Worm (Caenorhabditis elegans): ENCODE measurements around the gene dpyd-1.

Gene dpyd-1

DNA sequence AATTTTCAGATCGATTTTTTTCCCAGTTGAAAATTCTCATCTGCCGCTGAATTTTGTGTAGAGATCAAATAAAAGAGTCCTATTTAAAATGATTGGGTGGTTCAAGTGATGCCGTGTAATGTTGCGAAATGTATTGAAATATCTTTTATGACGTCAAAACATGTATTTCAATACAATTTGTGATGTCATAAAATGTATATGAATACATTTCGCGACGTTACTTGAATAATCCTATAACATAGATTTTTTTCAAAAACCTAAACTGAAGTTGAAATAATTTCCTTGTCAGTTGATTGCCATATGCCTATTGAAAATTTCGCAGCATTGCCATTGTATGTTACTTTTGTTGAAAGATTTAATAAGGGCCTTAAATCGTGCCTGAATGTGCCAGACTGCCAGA, 21.9 kb downstream of the dpyd-1 start, which contains the start of gene F55D1.1:
TSS of gene F55D1.1 (plus strand) at position 301 of the 400 bp plus-strand sequence.
- TF ChIP-seq nhr-28 (tag; optimal IDR thresholded peaks at IDR 0.05), result no peak

DNA sequence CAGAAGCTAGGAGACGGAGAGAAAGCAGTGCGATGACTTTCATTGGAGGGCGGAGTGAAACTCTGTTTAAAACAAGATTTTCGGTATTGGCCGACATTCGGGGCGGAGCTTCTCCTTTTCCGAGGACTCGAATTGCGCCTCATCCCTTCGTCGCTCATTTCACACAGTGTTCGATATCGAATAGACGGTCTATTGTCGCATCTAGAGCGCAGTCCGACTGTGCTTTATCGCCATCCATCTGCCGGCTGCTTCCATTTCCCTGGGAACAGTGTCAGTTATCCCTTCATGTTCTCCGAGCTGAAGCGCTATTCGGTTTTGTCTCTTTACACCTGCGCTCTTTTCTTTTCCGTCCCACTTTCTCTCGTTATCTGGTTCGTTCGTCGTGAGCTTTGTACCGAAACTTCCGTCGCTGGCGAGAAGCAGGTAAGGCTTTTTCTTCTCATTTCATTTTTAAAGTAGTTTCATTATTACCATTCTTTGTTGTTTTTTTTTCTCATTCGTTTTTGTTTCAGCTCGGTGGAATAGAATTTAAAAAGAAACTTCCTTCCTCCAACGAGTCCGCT, 25.2 kb downstream of the dpyd-1 start, which contains the start of the genes bus-8A and bus-8B:
TSS of gene bus-8A (plus strand) at position 96 of the 563 bp plus-strand sequence.
TSS of gene bus-8B (plus strand) at position 513 of the 563 bp plus-strand sequence.
- TF ChIP-seq mls-2 (tag; optimal IDR thresholded peaks at IDR 0.05) (no peak), unc-39 (tag; optimal IDR thresholded peaks at IDR 0.05) (no peak), snpc-4 (tag; optimal IDR thresholded peaks at IDR 0.05) (no peak), nhr-76 (tag; optimal IDR thresholded peaks at IDR 0.05) (no peak), elt-3 (tag; optimal IDR thresholded peaks at IDR 0.05) (no peak), cnd-1 (tag; optimal IDR thresholded peaks at IDR 0.05) (no peak), elt-1 (tag; optimal IDR thresholded peaks at IDR 0.05; ENCODE audit: borderline replicate concordance, insufficient read depth) (no peak), hlh-1 (tag; optimal IDR thresholded peaks at IDR 0.05) (no peak), nhr-2 (tag; optimal IDR thresholded peaks at IDR 0.05) (no peak), tbx-8 (GFP tag; optimal IDR thresholded peaks at IDR 0.05) (no peak)

DNA sequence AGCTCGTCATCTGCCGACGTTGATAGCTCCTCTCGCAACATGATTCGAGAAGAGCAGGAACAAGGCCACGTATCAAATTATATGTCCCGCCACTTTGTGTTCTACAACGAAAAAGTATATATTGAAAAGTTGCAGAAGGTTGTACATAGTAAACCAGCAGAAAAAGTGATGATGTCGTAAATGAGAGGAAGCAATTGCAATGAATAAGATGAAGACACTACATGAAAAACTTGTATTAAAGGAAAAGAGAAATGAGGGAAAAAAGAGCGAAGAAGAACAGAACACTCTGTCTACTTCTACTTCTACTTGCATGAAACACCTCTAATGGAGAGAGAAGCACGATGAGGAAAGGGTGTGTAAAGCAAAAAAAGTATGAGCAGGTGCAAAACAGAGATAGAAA, 37.5 kb downstream of the dpyd-1 start, which contains the start of gene T23F2.2:
TSS of gene T23F2.2 (minus strand) at position 101 of the 400 bp plus-strand sequence.
- TF ChIP-seq unc-120 (tag; optimal IDR thresholded peaks at IDR 0.05; ENCODE audit: poor library complexity, severe bottlenecking), result no peak
- no peak for TF ChIP-seq ces-1 (GFP tag; optimal IDR thresholded peaks at IDR 0.05)
- TF ChIP-seq sptf-1 (tag; optimal IDR thresholded peaks at IDR 0.05), result no peak

DNA sequence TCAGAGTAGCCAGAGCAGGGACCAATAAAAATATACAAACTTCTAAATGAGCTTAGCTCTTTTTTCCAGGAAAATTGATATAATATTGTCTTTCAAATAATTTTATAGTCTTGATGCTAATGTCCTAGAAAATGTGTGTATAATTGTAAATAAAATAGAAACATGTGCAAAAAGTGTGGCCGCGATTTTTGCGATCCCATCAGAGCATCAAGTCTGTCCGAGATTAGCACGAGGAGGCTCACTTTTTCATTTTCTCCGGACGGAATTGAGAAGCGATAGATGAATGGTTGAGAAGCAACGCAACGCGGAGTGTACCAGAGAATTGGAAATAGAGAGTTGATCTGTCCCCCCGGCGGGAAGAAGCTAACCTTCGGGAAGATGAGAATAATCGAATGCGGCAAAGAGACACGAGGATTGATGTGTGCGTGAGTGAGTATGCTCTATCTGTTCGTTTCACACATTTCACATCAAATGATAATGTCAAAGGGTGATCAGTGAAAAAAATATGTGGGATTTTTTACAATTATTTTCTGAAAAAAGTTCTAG, 38.8 kb downstream of the dpyd-1 start:
- TF ChIP-seq elt-3 (tag; optimal IDR thresholded peaks at IDR 0.05), result no peak
- peak; percentile 64 for TF ChIP-seq unc-62 (GFP tag; optimal IDR thresholded peaks at IDR 0.05)
- TF ChIP-seq unc-120 (tag; optimal IDR thresholded peaks at IDR 0.05; ENCODE audit: poor library complexity, severe bottlenecking), result peak; percentile 57

DNA sequence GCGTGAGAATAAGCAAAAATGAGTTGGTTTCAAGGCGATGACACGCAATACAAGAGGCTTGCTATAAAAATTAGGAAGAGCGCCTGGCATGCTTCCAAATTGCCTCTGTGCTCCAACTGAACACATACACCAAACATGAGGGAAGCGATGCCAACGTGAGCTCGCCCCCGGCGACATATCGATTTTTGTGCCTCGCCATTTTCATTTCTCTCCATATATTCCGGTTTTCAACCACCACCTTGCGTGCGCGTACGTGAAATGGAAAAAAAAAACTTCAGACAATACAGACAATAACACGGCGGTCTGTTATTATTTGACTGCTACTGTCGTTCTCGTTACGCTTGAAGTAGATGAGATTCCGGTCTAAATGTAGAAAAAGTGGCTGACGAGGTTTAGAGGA, 40.3 kb downstream of the dpyd-1 start:
- TF ChIP-seq ztf-11 (tag; optimal IDR thresholded peaks at IDR 0.05), result no peak
- no peak for TF ChIP-seq nhr-12 (tag; optimal IDR thresholded peaks at IDR 0.05)
- no peak for TF ChIP-seq mab-5 (tag; optimal IDR thresholded peaks at IDR 0.05)
- TF ChIP-seq ham-2 (GFP tag; optimal IDR thresholded peaks at IDR 0.05), result no peak
- no peak for TF ChIP-seq elt-1 (tag; optimal IDR thresholded peaks at IDR 0.05; ENCODE audit: borderline replicate concordance, insufficient read depth)
- no peak for TF ChIP-seq hlh-1 (tag; optimal IDR thresholded peaks at IDR 0.05)
- no peak for TF ChIP-seq lsy-2 (tag; optimal IDR thresholded peaks at IDR 0.05)
- TF ChIP-seq lin-32 (GFP tag; optimal IDR thresholded peaks at IDR 0.05), result no peak
- TF ChIP-seq unc-62 (GFP tag; optimal IDR thresholded peaks at IDR 0.05), result no peak
- TF ChIP-seq tbx-8 (GFP tag; optimal IDR thresholded peaks at IDR 0.05), result no peak
- no peak for TF ChIP-seq snpc-4 (tag; optimal IDR thresholded peaks at IDR 0.05)
- TF ChIP-seq elt-3 (tag; optimal IDR thresholded peaks at IDR 0.05), result no peak
- no peak for TF ChIP-seq ceh-39 (tag; optimal IDR thresholded peaks at IDR 0.05)
- TF ChIP-seq nhr-237 (tag; optimal IDR thresholded peaks at IDR 0.05), result no peak
- TF ChIP-seq nhr-2 (tag; optimal IDR thresholded peaks at IDR 0.05), result no peak
- no peak for TF ChIP-seq cnd-1 (tag; optimal IDR thresholded peaks at IDR 0.05)
- no peak for TF ChIP-seq ceh-43 (GFP tag; optimal IDR thresholded peaks at IDR 0.05)
- TF ChIP-seq ces-1 (GFP tag; optimal IDR thresholded peaks at IDR 0.05), result no peak
- no peak for TF ChIP-seq pha-4 (tag; optimal IDR thresholded peaks at IDR 0.05)
- TF ChIP-seq flh-1 (GFP tag; optimal IDR thresholded peaks at IDR 0.05), result no peak

DNA sequence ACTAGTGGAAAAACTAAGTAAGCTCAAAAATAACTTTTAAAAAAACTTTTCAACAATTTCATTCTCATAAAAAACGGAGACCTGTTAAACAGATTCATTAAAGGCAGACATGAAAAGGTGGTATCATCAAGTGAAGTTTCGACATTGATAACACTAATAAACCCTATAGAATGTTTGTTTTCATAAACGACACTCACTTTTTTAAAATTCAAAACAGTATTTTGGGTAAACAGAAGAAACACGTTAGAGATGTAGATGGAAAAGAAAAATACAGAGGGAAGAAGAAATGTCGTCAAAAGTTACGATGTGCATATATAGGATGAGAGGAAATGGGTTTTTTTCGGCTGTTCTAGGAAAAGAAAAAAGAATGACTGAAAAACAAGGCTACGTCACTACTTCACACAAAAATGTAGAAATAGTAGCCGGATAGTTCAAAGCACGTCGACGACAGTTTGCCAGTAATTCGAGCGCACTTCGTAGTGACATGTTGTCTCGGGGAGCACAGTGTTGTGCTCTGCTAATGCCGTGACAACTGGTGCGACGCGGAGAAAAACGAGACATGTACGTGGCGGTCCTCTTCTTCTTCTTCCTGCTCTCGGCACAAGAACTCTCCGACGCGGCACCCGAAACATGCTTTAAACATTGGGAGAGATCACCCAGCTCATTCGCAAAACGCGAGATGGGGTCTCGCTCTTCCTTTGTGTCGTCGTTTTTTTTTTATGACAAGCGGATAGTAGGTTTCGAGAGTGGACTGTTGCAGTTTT, 41.6 kb downstream of the dpyd-1 start:
- no peak for TF ChIP-seq nhr-28 (tag; optimal IDR thresholded peaks at IDR 0.05)
- TF ChIP-seq hlh-1 (tag; optimal IDR thresholded peaks at IDR 0.05), result peak; percentile 63

Measured in whole organism, mixed stage, embryonic.